Comparison of ENCODE assay signal across 4 fruit fly cellular contexts in the genomic region with DNA sequence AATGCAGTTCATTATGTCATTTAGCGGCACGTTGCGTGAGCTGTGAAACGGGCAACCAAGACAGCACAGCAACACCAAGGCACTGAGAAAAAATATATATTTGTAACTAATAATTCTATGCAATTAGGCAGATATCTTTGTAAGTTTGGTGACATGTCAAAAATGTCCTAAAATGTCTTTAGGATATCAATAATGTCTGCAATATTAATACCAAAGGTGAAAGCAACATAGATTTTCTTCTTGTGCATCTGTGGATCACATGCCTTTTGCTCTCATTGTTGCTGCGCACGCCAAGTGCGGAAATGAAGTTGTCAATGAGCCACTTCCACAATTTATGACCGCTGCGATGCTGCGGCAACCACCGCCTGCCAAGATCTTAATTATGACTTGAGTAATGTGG.
A peak's percentile ranks its signal among the peaks of the same experiment; 100 is the strongest.
TF ChIP-seq lines count a peak whose summit lies in the region.

No protein-coding gene starts in this region.

- no peak for TF ChIP-seq CTCF in whole organism, embryonic (GFP tag; optimal IDR thresholded peaks at IDR 0.05; lab: Kevin White, UChicago)

TF ChIP-seq in whole organism, embryonic, 481 proteins besides CTCF, POLR2A, EP300 and RAD21 (continues in another document):
- peak; percentile 77 for TF ChIP-seq Drgx (GFP tag; IDR thresholded peaks at IDR 0.05; lab: Robert Waterston, UW)
- TF ChIP-seq fd96Cb (tag; optimal IDR thresholded peaks at IDR 0.05; lab: Kevin White, UChicago), result no peak
- no peak for TF ChIP-seq row (GFP tag; IDR thresholded peaks at IDR 0.05; lab: Robert Waterston, UW)
- peak; percentile 63 for TF ChIP-seq sens (GFP tag; lab: Kevin White, UChicago)
- peak; percentile 66 for TF ChIP-seq nom (GFP tag; optimal IDR thresholded peaks at IDR 0.05; lab: Kevin White, UChicago)
- TF ChIP-seq CG11085 (GFP tag; IDR thresholded peaks at IDR 0.05; lab: Robert Waterston, UW), result no peak
- TF ChIP-seq phol (tag; optimal IDR thresholded peaks at IDR 0.05; lab: Kevin White, UChicago), result no peak
- TF ChIP-seq CG12104 (GFP tag; optimal IDR thresholded peaks at IDR 0.05; lab: Kevin White, UChicago), result no peak
- TF ChIP-seq Antp (GFP tag; optimal IDR thresholded peaks at IDR 0.05; lab: Kevin White, UChicago), result no peak
- TF ChIP-seq CG8924 (tag; optimal IDR thresholded peaks at IDR 0.05; lab: Kevin White, UChicago), result no peak
- TF ChIP-seq run (tag; optimal IDR thresholded peaks at IDR 0.05; lab: Kevin White, UChicago), result no peak
- no peak for TF ChIP-seq Hr51 (GFP tag; optimal IDR thresholded peaks at IDR 0.05; lab: Kevin White, UChicago)
- no peak for TF ChIP-seq stc (GFP tag; IDR thresholded peaks at IDR 0.05; lab: Robert Waterston, UW)
- TF ChIP-seq CG8281 (tag; optimal IDR thresholded peaks at IDR 0.05; lab: Kevin White, UChicago), result no peak
- TF ChIP-seq grn (GFP tag; optimal IDR thresholded peaks at IDR 0.05; lab: Kevin White, UChicago), result no peak
- TF ChIP-seq Ets65A (GFP tag; lab: Kevin White, UChicago), result peak; percentile 11
- no peak for TF ChIP-seq maf-S (GFP tag; optimal IDR thresholded peaks at IDR 0.05; lab: Kevin White, UChicago)
- TF ChIP-seq zfh1 (GFP tag; IDR thresholded peaks at IDR 0.05; lab: Robert Waterston, UW), result 0 out of 3 replicates have a peak, but pooled peaks have one; percentile 14
- TF ChIP-seq CG12942 (GFP tag; optimal IDR thresholded peaks at IDR 0.05; lab: Kevin White, UChicago), result no peak
- no peak for TF ChIP-seq CG5245 (GFP tag; optimal IDR thresholded peaks at IDR 0.05; lab: Kevin White, UChicago)
- no peak for TF ChIP-seq dimm (GFP tag; IDR thresholded peaks at IDR 0.05; lab: Robert Waterston, UW)
- no peak for TF ChIP-seq ara (GFP tag; IDR thresholded peaks at IDR 0.05; lab: Robert Waterston, UW)
- TF ChIP-seq CG7745 (tag; optimal IDR thresholded peaks at IDR 0.05; lab: Kevin White, UChicago), result no peak

TF ChIP-seq in whole organism, prepupa, 60 proteins besides CTCF, POLR2A, EP300 and RAD21 (continues in another document):
- TF ChIP-seq Hr4 (GFP tag; optimal IDR thresholded peaks at IDR 0.05; lab: Kevin White, UChicago), result peak; percentile 75
- peak; percentile 82 for TF ChIP-seq fd59A (GFP tag; optimal IDR thresholded peaks at IDR 0.05; lab: Kevin White, UChicago)
- peak; percentile 79 for TF ChIP-seq CG1621 (tag; optimal IDR thresholded peaks at IDR 0.05; lab: Kevin White, UChicago)
- TF ChIP-seq CG8319 (GFP tag; optimal IDR thresholded peaks at IDR 0.05; lab: Kevin White, UChicago), result peak; percentile 68
- peak; percentile 85 for TF ChIP-seq Ets96B (tag; optimal IDR thresholded peaks at IDR 0.05; lab: Kevin White, UChicago)
- TF ChIP-seq vri (GFP tag; optimal IDR thresholded peaks at IDR 0.05; lab: Kevin White, UChicago), result peak; percentile 31
- TF ChIP-seq CG6854 (GFP tag; optimal IDR thresholded peaks at IDR 0.05; lab: Kevin White, UChicago), result peak; percentile 16
- peak; percentile 77 for TF ChIP-seq pdm3 (GFP tag; optimal IDR thresholded peaks at IDR 0.05; lab: Kevin White, UChicago)
- peak; percentile 88 for TF ChIP-seq Eip78C (GFP tag; lab: Kevin White, UChicago)
- peak; percentile 72 for TF ChIP-seq net (GFP tag; optimal IDR thresholded peaks at IDR 0.05; lab: Kevin White, UChicago)
- TF ChIP-seq Met (GFP tag; optimal IDR thresholded peaks at IDR 0.05; lab: Kevin White, UChicago), result peak; percentile 75
- peak; percentile 84 for TF ChIP-seq CG6808 (GFP tag; optimal IDR thresholded peaks at IDR 0.05; lab: Kevin White, UChicago)
- peak; percentile 49; the same call in 1 of the 2 replicates for TF ChIP-seq CG11294 (GFP tag; IDR thresholded peaks at IDR 0.05; lab: Robert Waterston, UW)
- peak; percentile 71 for TF ChIP-seq CG11762 (GFP tag; optimal IDR thresholded peaks at IDR 0.05; lab: Kevin White, UChicago; ENCODE audit: insufficient read depth)
- peak; percentile 80 for TF ChIP-seq OdsH (GFP tag; optimal IDR thresholded peaks at IDR 0.05; lab: Kevin White, UChicago)
- TF ChIP-seq ss (GFP tag; optimal IDR thresholded peaks at IDR 0.05; lab: Kevin White, UChicago), result peak; percentile 81 to 88
- peak; percentile 65 for TF ChIP-seq dsx (GFP tag; optimal IDR thresholded peaks at IDR 0.05; lab: Kevin White, UChicago; ENCODE audit: poor library complexity, severe bottlenecking)
- peak; percentile 85 for TF ChIP-seq CG3919 (GFP tag; optimal IDR thresholded peaks at IDR 0.05; lab: Kevin White, UChicago)
- peak; percentile 81 for TF ChIP-seq acj6 (GFP tag; optimal IDR thresholded peaks at IDR 0.05; lab: Kevin White, UChicago)
- TF ChIP-seq CG16779 (tag; optimal IDR thresholded peaks at IDR 0.05; lab: Kevin White, UChicago), result peak; percentile 65
- peak; percentile 71 for TF ChIP-seq CG6792 (GFP tag; optimal IDR thresholded peaks at IDR 0.05; lab: Kevin White, UChicago)
- peak; percentile 80 for TF ChIP-seq CG8119 (GFP tag; IDR thresholded peaks at IDR 0.05; lab: Robert Waterston, UW)

TF ChIP-seq in whole organism, pupa, 21 proteins besides CTCF, POLR2A, EP300 and RAD21:
- peak; percentile 22 for TF ChIP-seq EcR (GFP tag; optimal IDR thresholded peaks at IDR 0.05; lab: Kevin White, UChicago)
- peak; percentile 81 for TF ChIP-seq CG8301 (tag; optimal IDR thresholded peaks at IDR 0.05; lab: Kevin White, UChicago)
- TF ChIP-seq CG34367 (tag; optimal IDR thresholded peaks at IDR 0.05; lab: Kevin White, UChicago), result peak; percentile 81
- peak; percentile 82 for TF ChIP-seq CG9948 (tag; optimal IDR thresholded peaks at IDR 0.05; lab: Kevin White, UChicago)
- TF ChIP-seq CG15710 (tag; optimal IDR thresholded peaks at IDR 0.05; lab: Kevin White, UChicago), result peak; percentile 82
- TF ChIP-seq rn (GFP tag; IDR thresholded peaks at IDR 0.05; lab: Robert Waterston, UW), result peak; percentile 62; the same call in 1 of the 2 replicates
- peak; percentile 69; the same call in 2 of the 3 replicates for TF ChIP-seq fd96Ca (GFP tag; IDR thresholded peaks at IDR 0.05; lab: Robert Waterston, UW)
- TF ChIP-seq gl (tag; optimal IDR thresholded peaks at IDR 0.05; lab: Kevin White, UChicago), result peak; percentile 73
- TF ChIP-seq CG10348 (GFP tag; IDR thresholded peaks at IDR 0.05; lab: Robert Waterston, UW), result no peak
- peak; percentile 64 for TF ChIP-seq Snoo (tag; optimal IDR thresholded peaks at IDR 0.05; lab: Kevin White, UChicago)
- TF ChIP-seq CG13204 (GFP tag; optimal IDR thresholded peaks at IDR 0.05; lab: Kevin White, UChicago), result peak; percentile 65
- TF ChIP-seq CG17806 (tag; optimal IDR thresholded peaks at IDR 0.05; lab: Kevin White, UChicago), result peak; percentile 87
- peak; percentile 75 for TF ChIP-seq Pif1A (GFP tag; optimal IDR thresholded peaks at IDR 0.05; lab: Kevin White, UChicago)
- peak; percentile 82 for TF ChIP-seq CG4496 (GFP tag; IDR thresholded peaks at IDR 0.05; lab: Robert Waterston, UW)
- peak; percentile 46 for TF ChIP-seq D1 (tag; optimal IDR thresholded peaks at IDR 0.05; lab: Kevin White, UChicago)
- TF ChIP-seq CG8159 (tag; optimal IDR thresholded peaks at IDR 0.05; lab: Kevin White, UChicago), result peak; percentile 88
- TF ChIP-seq Pif1B (GFP tag; optimal IDR thresholded peaks at IDR 0.05; lab: Kevin White, UChicago), result peak; percentile 60
- peak; percentile 79 for TF ChIP-seq CG12605 (GFP tag; IDR thresholded peaks at IDR 0.05; lab: Robert Waterston, UW)
- peak; percentile 60 for TF ChIP-seq CG32121 (GFP tag; IDR thresholded peaks at IDR 0.05; lab: Robert Waterston, UW)
- peak; percentile 73 for TF ChIP-seq Ets98B (GFP tag; IDR thresholded peaks at IDR 0.05; lab: Robert Waterston, UW)
- peak; percentile 81 for TF ChIP-seq CG14655 (GFP tag; optimal IDR thresholded peaks at IDR 0.05; lab: Kevin White, UChicago)
TF ChIP-seq in whole organism, pupa: peak in this region for 20.

TF ChIP-seq in whole organism, wandering third instar larva, 38 proteins besides CTCF, POLR2A, EP300 and RAD21:
- TF ChIP-seq Jra (GFP tag; optimal IDR thresholded peaks at IDR 0.05; lab: Kevin White, UChicago), result no peak
- TF ChIP-seq Myc (optimal IDR thresholded peaks at IDR 0.05; lab: Kevin White, UChicago), result no peak
- no peak for TF ChIP-seq CrebA (GFP tag; optimal IDR thresholded peaks at IDR 0.05; lab: Kevin White, UChicago; ENCODE audit: borderline replicate concordance)
- TF ChIP-seq fru (GFP tag; optimal IDR thresholded peaks at IDR 0.05; lab: Kevin White, UChicago), result peak; percentile 36
- peak; percentile 55 for TF ChIP-seq h (GFP tag; optimal IDR thresholded peaks at IDR 0.05; lab: Kevin White, UChicago)
- peak; percentile 3 for TF ChIP-seq OdsH (GFP tag; optimal IDR thresholded peaks at IDR 0.05; lab: Kevin White, UChicago)
- TF ChIP-seq jim (GFP tag; optimal IDR thresholded peaks at IDR 0.05; lab: Kevin White, UChicago), result no peak
- peak; percentile 6 for TF ChIP-seq psq (GFP tag; optimal IDR thresholded peaks at IDR 0.05; lab: Kevin White, UChicago)
- TF ChIP-seq foxo (GFP tag; optimal IDR thresholded peaks at IDR 0.05; lab: Kevin White, UChicago), result peak in 1 of 2 experiments; percentile 48
- TF ChIP-seq Hnf4 (GFP tag; optimal IDR thresholded peaks at IDR 0.05; lab: Kevin White, UChicago), result peak; percentile 2
- TF ChIP-seq HLH106 (tag; optimal IDR thresholded peaks at IDR 0.05; lab: Kevin White, UChicago), result peak; percentile 31
- no peak for TF ChIP-seq Hr83 (GFP tag; optimal IDR thresholded peaks at IDR 0.05; lab: Kevin White, UChicago; ENCODE audit: poor library complexity, severe bottlenecking)
- TF ChIP-seq ey (GFP tag; optimal IDR thresholded peaks at IDR 0.05; lab: Kevin White, UChicago), result peak; percentile 31
- no peak for TF ChIP-seq GATAd (GFP tag; optimal IDR thresholded peaks at IDR 0.05; lab: Kevin White, UChicago)
- peak; percentile 18 for TF ChIP-seq Sp1 (GFP tag; optimal IDR thresholded peaks at IDR 0.05; lab: Kevin White, UChicago)
- no peak for TF ChIP-seq pan (optimal IDR thresholded peaks at IDR 0.05; lab: Kevin White, UChicago)
